Worm (Caenorhabditis elegans): ENCODE results near the gene memi-2.

DNA sequence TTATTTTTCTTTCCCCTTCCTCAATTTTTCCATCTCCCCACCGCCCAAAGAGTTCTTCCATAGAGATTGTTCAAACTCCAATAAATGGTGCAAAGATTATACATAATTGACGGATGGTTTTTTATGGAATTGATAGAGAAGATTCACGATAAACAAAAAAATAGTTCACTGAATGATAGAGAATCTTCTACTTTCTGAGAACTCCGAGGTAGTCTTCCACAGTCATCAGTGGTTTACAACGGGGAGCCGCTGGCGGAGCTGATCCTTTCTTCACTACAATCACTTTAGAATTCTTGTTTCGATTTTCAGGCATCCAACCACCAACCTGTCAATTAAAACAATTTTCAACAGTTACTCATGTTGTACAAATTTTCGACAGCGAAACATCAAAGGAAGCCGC, 44.3 kb downstream of the memi-2 start:
- TF ChIP-seq F10E7.11 (tag; optimal IDR thresholded peaks at IDR 0.05) (no peak), D2030.7 (GFP tag; IDR thresholded peaks at IDR 0.05) (no peak)

Data from whole organism, young adult.